Fruit fly (Drosophila melanogaster) whole organism, embryonic: ENCODE measurements around the gene red.

Experiments
- Abd-B ChIP-seq: fragments of 200-800 bp; sonication (Bioruptor generic); optimal IDR thresholded peaks from 2 replicates; lab custom pipeline; 2018; ENCODE audit warnings: missing biosample characterization, mild to moderate bottlenecking, missing genetic modification characterization, moderate library complexity
- Bdp1 ChIP-seq: fragments of 200-800 bp; sonication (Bioruptor generic); optimal IDR thresholded peaks from 3 replicates; lab custom pipeline; 2016; ENCODE audit warnings: missing biosample characterization, missing genetic modification characterization
- Bgb ChIP-seq: fragments of 200-800 bp; sonication (Bioruptor generic); IDR thresholded peaks from 2 replicates; pipeline ENCODE4 v1.3.6; 2022; ENCODE audit warnings: missing biosample characterization, missing genetic modification characterization; ENCODE audit not compliant: partially characterized antibody
- CG10267 ChIP-seq: fragments of 200-800 bp; sonication (Bioruptor generic); optimal IDR thresholded peaks from 2 replicates; lab custom pipeline; 2018; ENCODE audit warnings: missing biosample characterization, mild to moderate bottlenecking, missing genetic modification characterization, moderate library complexity
- CG11560 ChIP-seq: fragments of 200-800 bp; sonication (Bioruptor generic); IDR thresholded peaks from 3 replicates; pipeline ENCODE4 v1.3.6; 2022; ENCODE audit warnings: missing biosample characterization, missing genetic modification characterization
- CG13424 ChIP-seq: fragments of 200-800 bp; sonication (Bioruptor generic); optimal IDR thresholded peaks from 2 replicates; lab custom pipeline; 2019; ENCODE audit warnings: missing biosample characterization, mild to moderate bottlenecking, missing genetic modification characterization, moderate library complexity
- CG14014 ChIP-seq: fragments of 200-800 bp; sonication (Bioruptor generic); IDR thresholded peaks from 2 replicates; pipeline ENCODE4 v1.3.6; 2022; ENCODE audit warnings: missing biosample characterization, missing genetic modification characterization
- CG14441 ChIP-seq: fragments of 200-800 bp; sonication (Bioruptor generic); IDR thresholded peaks from 2 replicates; pipeline ENCODE4 v1.3.6; 2022; ENCODE audit warnings: missing biosample characterization, missing genetic modification characterization
- CG15601 ChIP-seq: fragments of 200-800 bp; sonication (Bioruptor generic); optimal IDR thresholded peaks from 3 replicates; lab custom pipeline; 2019; ENCODE audit warnings: missing biosample characterization, mild to moderate bottlenecking, missing genetic modification characterization, moderate library complexity
- CG1602 ChIP-seq: fragments of 200-800 bp; sonication (Bioruptor generic); optimal IDR thresholded peaks from 3 replicates; lab custom pipeline; 2016; ENCODE audit warnings: missing biosample characterization, missing genetic modification characterization
- CG16779 ChIP-seq: fragments of 200-800 bp; sonication (Bioruptor generic); IDR thresholded peaks from 2 replicates; pipeline ENCODE4 v1.3.6; 2022; ENCODE audit warnings: missing biosample characterization, missing genetic modification characterization
- CG16863 ChIP-seq: fragments of 200-800 bp; sonication (Bioruptor generic); optimal IDR thresholded peaks from 3 replicates; lab custom pipeline; 2016; ENCODE audit warnings: missing biosample characterization, missing genetic modification characterization
- CG17359 ChIP-seq: fragments of 200-800 bp; sonication (Bioruptor generic); optimal IDR thresholded peaks from 3 replicates; lab custom pipeline; 2018; ENCODE audit warnings: missing biosample characterization, mild to moderate bottlenecking, missing genetic modification characterization, moderate library complexity
- CG17802 ChIP-seq: fragments of 200-800 bp; sonication (Bioruptor generic); optimal IDR thresholded peaks from 2 replicates; lab custom pipeline; 2018; ENCODE audit warnings: missing biosample characterization, mild to moderate bottlenecking, missing genetic modification characterization, moderate library complexity
- CG1792 ChIP-seq: fragments of 200-800 bp; sonication (Bioruptor generic); optimal IDR thresholded peaks from 2 replicates; lab custom pipeline; 2016; ENCODE audit warnings: missing biosample characterization, missing genetic modification characterization
- CG2199 ChIP-seq: fragments of 200-800 bp; sonication (Bioruptor generic); IDR thresholded peaks from 3 replicates; pipeline ENCODE4 v1.3.6; 2022; ENCODE audit warnings: missing biosample characterization, missing genetic modification characterization
- CG32772 ChIP-seq: fragments of 200-800 bp; sonication (Bioruptor generic); IDR thresholded peaks from 2 replicates; pipeline ENCODE4 v1.3.6; 2022; ENCODE audit warnings: missing biosample characterization, missing genetic modification characterization
- CG34224 ChIP-seq: fragments of 200-800 bp; sonication (Bioruptor generic); IDR thresholded peaks from 3 replicates; pipeline ENCODE4 v1.3.6; 2022; ENCODE audit warnings: missing biosample characterization, missing genetic modification characterization; ENCODE audit not compliant: partially characterized antibody
- CG5180 ChIP-seq: fragments of 200-800 bp; sonication (Bioruptor generic); optimal IDR thresholded peaks from 3 replicates; lab custom pipeline; 2017; ENCODE audit warnings: missing biosample characterization, missing genetic modification characterization, mild to moderate bottlenecking, moderate library complexity, missing genetic modification reagents
- CG5245 ChIP-seq: fragments of 200-800 bp; sonication (Bioruptor generic); optimal IDR thresholded peaks from 3 replicates; lab custom pipeline; 2016; ENCODE audit warnings: missing biosample characterization, missing genetic modification characterization
- CG6175 ChIP-seq: fragments of 200-800 bp; sonication (Bioruptor generic); IDR thresholded peaks from 3 replicates; pipeline ENCODE4 v1.3.6; 2022; ENCODE audit warnings: missing biosample characterization, missing genetic modification characterization
- CG7745 ChIP-seq: fragments of 200-800 bp; sonication (Bioruptor generic); optimal IDR thresholded peaks from 2 replicates; lab custom pipeline; 2018; ENCODE audit warnings: missing biosample characterization, mild to moderate bottlenecking, missing genetic modification characterization, moderate library complexity
- CTCF ChIP-seq: fragments of 200-800 bp; sonication (Bioruptor generic); optimal IDR thresholded peaks from 2 replicates; lab custom pipeline; 2017; ENCODE audit warnings: missing biosample characterization, mild to moderate bottlenecking, missing genetic modification characterization, moderate library complexity
- Dp ChIP-seq: fragments of 200-800 bp; sonication (Bioruptor generic); optimal IDR thresholded peaks from 2 replicates; lab custom pipeline; 2018; ENCODE audit warnings: missing biosample characterization, mild to moderate bottlenecking, missing genetic modification characterization, moderate library complexity
- Eip74EF ChIP-seq, 2 experiments: fragments of 200-800 bp in 1 of 2; fragments of >200 bp in 1 of 2; sonication (Bioruptor generic) in 1 of 2; optimal IDR thresholded peaks; 2 replicates each; lab custom pipeline; 2017 to 2019; ENCODE audit warnings: missing biosample characterization in 2 of 2, missing genetic modification characterization in 2 of 2, mild to moderate bottlenecking in 1 of 2, moderate library complexity in 1 of 2
- H2.0 ChIP-seq: fragments of 200-800 bp; sonication (Bioruptor generic); IDR thresholded peaks from 2 replicates; pipeline ENCODE4 v1.3.6; 2022; ENCODE audit warnings: missing biosample characterization, missing genetic modification characterization
- Hand ChIP-seq: fragments of 200-800 bp; sonication (Bioruptor generic); optimal IDR thresholded peaks from 2 replicates; lab custom pipeline; 2017; ENCODE audit warnings: mild to moderate bottlenecking, missing biosample characterization, missing genetic modification reagents, missing genetic modification characterization
- Lim3 ChIP-seq: fragments of 200-800 bp; sonication (Bioruptor generic); IDR thresholded peaks from 2 replicates; pipeline ENCODE4 v1.3.6; 2022; ENCODE audit warnings: missing biosample characterization, missing genetic modification characterization
- Myb ChIP-seq: fragments of 200-800 bp; sonication (Bioruptor generic); optimal IDR thresholded peaks from 2 replicates; lab custom pipeline; 2016; ENCODE audit warnings: missing biosample characterization, missing genetic modification characterization
- NC2β ChIP-seq: fragments of 200-800 bp; sonication (Bioruptor generic); optimal IDR thresholded peaks from 2 replicates; lab custom pipeline; 2016; ENCODE audit warnings: missing biosample characterization, missing genetic modification characterization
- Oli ChIP-seq: fragments of 200-800 bp; sonication (Bioruptor generic); optimal IDR thresholded peaks from 2 replicates; lab custom pipeline; 2018; ENCODE audit warnings: missing biosample characterization, mild to moderate bottlenecking, missing genetic modification characterization, moderate library complexity
- Rfx ChIP-seq: fragments of 200-800 bp; sonication (Bioruptor generic); IDR thresholded peaks from 2 replicates; pipeline ENCODE4 v1.3.6; 2022; ENCODE audit warnings: missing biosample characterization, missing genetic modification characterization
- Sry-β ChIP-seq: fragments of 200-800 bp; sonication (Bioruptor generic); optimal IDR thresholded peaks from 2 replicates; lab custom pipeline; 2018; ENCODE audit warnings: missing biosample characterization, mild to moderate bottlenecking, missing genetic modification characterization, moderate library complexity
- al ChIP-seq: fragments of 200-800 bp; sonication (Bioruptor generic); IDR thresholded peaks from 2 replicates; pipeline ENCODE4 v1.3.6; 2022; ENCODE audit warnings: missing biosample characterization, missing genetic modification characterization
- btn ChIP-seq: fragments of 200-800 bp; sonication (Bioruptor generic); optimal IDR thresholded peaks from 2 replicates; lab custom pipeline; 2016; ENCODE audit warnings: missing biosample characterization, missing genetic modification characterization
- caup ChIP-seq: fragments of 200-800 bp; sonication (Bioruptor generic); optimal IDR thresholded peaks from 3 replicates; lab custom pipeline; 2017; ENCODE audit warnings: missing biosample characterization, mild to moderate bottlenecking, missing genetic modification characterization, moderate library complexity; ENCODE audit not compliant: severe bottlenecking
- dati ChIP-seq: fragments of 200-800 bp; sonication (Bioruptor generic); IDR thresholded peaks from 2 replicates; pipeline ENCODE4 v1.3.6; 2022; ENCODE audit warnings: missing biosample characterization, missing genetic modification characterization
- dmrt11E ChIP-seq: fragments of 200-800 bp; sonication (Bioruptor generic); optimal IDR thresholded peaks from 3 replicates; lab custom pipeline; 2018; ENCODE audit warnings: missing biosample characterization, mild to moderate bottlenecking, missing genetic modification characterization, moderate library complexity
- gsb-n ChIP-seq: fragments of 200-800 bp; sonication (Bioruptor generic); optimal IDR thresholded peaks from 3 replicates; lab custom pipeline; 2018; ENCODE audit warnings: missing biosample characterization, mild to moderate bottlenecking, missing genetic modification characterization
- kni ChIP-seq: fragments of 200-800 bp; sonication (Bioruptor generic); optimal IDR thresholded peaks from 3 replicates; lab custom pipeline; 2017; ENCODE audit warnings: mild to moderate bottlenecking, missing biosample characterization, missing genetic modification reagents, missing genetic modification characterization
- knrl ChIP-seq: fragments of 200-800 bp; sonication (Bioruptor generic); IDR thresholded peaks from 3 replicates; pipeline ENCODE4 v1.3.6; 2022; ENCODE audit warnings: missing biosample characterization, missing genetic modification characterization; ENCODE audit not compliant: partially characterized antibody
- nerfin-2 ChIP-seq: fragments of 200-800 bp; sonication (Bioruptor generic); IDR thresholded peaks from 2 replicates; pipeline ENCODE4 v1.3.6; 2022; ENCODE audit warnings: missing biosample characterization, missing genetic modification characterization; ENCODE audit not compliant: partially characterized antibody
- odd ChIP-seq: fragments of 200-800 bp; sonication (Bioruptor generic); optimal IDR thresholded peaks from 2 replicates; lab custom pipeline; 2017; ENCODE audit warnings: missing biosample characterization, mild to moderate bottlenecking, missing genetic modification characterization
- onecut ChIP-seq: fragments of 200-800 bp; sonication (Bioruptor generic); IDR thresholded peaks from 2 replicates; pipeline ENCODE4 v1.3.6; 2022; ENCODE audit warnings: missing biosample characterization, missing genetic modification characterization
- otp ChIP-seq: fragments of 200-800 bp; sonication (Bioruptor generic); IDR thresholded peaks from 3 replicates; pipeline ENCODE4, ENCODE4 v1.3.6; 2022; ENCODE audit warnings: missing biosample characterization, missing genetic modification characterization
- pros ChIP-seq: fragments of 200-800 bp; sonication (Bioruptor generic); optimal IDR thresholded peaks from 3 replicates; lab custom pipeline; 2019; ENCODE audit warnings: missing biosample characterization, mild to moderate bottlenecking, missing genetic modification characterization, moderate library complexity
- repo ChIP-seq: fragments of 200-800 bp; sonication (Bioruptor generic); optimal IDR thresholded peaks from 2 replicates; lab custom pipeline; 2016; ENCODE audit warnings: missing biosample characterization, missing genetic modification characterization
- run ChIP-seq: fragments of 200-800 bp; sonication (Bioruptor generic); optimal IDR thresholded peaks from 3 replicates; lab custom pipeline; 2018; ENCODE audit warnings: missing biosample characterization, mild to moderate bottlenecking, missing genetic modification characterization
- slou ChIP-seq: fragments of 200-800 bp; sonication (Bioruptor generic); optimal IDR thresholded peaks from 3 replicates; lab custom pipeline; 2016; ENCODE audit warnings: missing biosample characterization, missing genetic modification characterization
- sr ChIP-seq: fragments of 200-800 bp; sonication (Bioruptor generic); IDR thresholded peaks from 3 replicates; pipeline ENCODE4 v1.3.6; 2022; ENCODE audit warnings: missing biosample characterization, missing genetic modification characterization
- trh ChIP-seq: fragments of 200-800 bp; sonication (Bioruptor generic); optimal IDR thresholded peaks from 2 replicates; lab custom pipeline; 2016; ENCODE audit warnings: missing biosample characterization, missing genetic modification characterization
- wdn ChIP-seq: fragments of 200-800 bp; sonication (Bioruptor generic); IDR thresholded peaks from 2 replicates; pipeline ENCODE4 v1.3.6; 2022; ENCODE audit warnings: missing biosample characterization, missing genetic modification characterization

red gene

DNA sequence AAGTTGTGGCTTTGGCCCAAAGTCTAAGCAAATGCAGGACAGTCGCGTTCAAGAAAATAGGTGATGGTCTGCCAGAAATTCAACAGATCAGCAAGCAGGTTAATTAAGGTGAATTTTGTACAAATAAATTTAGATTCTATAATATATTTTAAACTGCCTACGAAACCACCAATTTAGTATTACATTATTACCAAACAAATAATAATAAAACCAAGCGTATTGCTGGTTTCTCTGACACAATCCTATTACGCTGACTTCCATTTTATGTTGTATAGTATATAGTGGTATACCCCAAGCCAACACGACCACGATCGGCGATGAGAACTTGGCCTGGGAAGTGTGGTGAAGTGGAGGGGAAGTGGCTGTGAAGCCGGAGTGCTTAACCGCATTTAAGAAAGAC is 2.6 kb downstream of the red start (continued):
- TF ChIP-seq CG5245 (GFP tag; lab: Kevin White, UChicago) (no peak), CG6175 (GFP tag; lab: Robert Waterston, UW) (no peak), CG10267 (tag; lab: Kevin White, UChicago) (no peak), Eip74EF (GFP tag; optimal IDR thresholded peaks at IDR 0.05; lab: Kevin White, UChicago) (peak in 1 of 2 experiments; percentile 22), kni (GFP tag; lab: Kevin White, UChicago) (no peak), Bgb (GFP tag; lab: Robert Waterston, UW) (no peak), nerfin-2 (GFP tag; lab: Robert Waterston, UW) (no peak), Hand (GFP tag; lab: Kevin White, UChicago) (no peak), onecut (no peak), H2.0 (GFP tag; lab: Robert Waterston, UW) (no peak), Bdp1 (GFP tag; lab: Kevin White, UChicago) (no peak), pros (GFP tag; lab: Kevin White, UChicago) (no peak), al (no peak), CG34224 (GFP tag; lab: Robert Waterston, UW) (no peak), CG1602 (GFP tag; lab: Kevin White, UChicago) (no peak), wdn (GFP tag; lab: Robert Waterston, UW) (no peak), CG14014 (GFP tag; lab: Robert Waterston, UW) (no peak), CG7745 (tag; lab: Kevin White, UChicago) (no peak), trh (GFP tag; lab: Kevin White, UChicago) (no peak), btn (no peak), Dp (GFP tag; lab: Kevin White, UChicago) (no peak), CG16779 (GFP tag; lab: Robert Waterston, UW) (no peak), NC2β (GFP tag; lab: Kevin White, UChicago) (no peak), Rfx (no peak), Abd-B (GFP tag; lab: Kevin White, UChicago) (no peak), Oli (tag; lab: Kevin White, UChicago) (no peak), repo (GFP tag; lab: Kevin White, UChicago) (no peak), Myb (GFP tag; lab: Kevin White, UChicago) (no peak), Sry-β (no peak), CG11560 (tag; lab: Robert Waterston, UW) (no peak), CG16863 (GFP tag; lab: Kevin White, UChicago) (no peak), CG14441 (GFP tag; lab: Robert Waterston, UW) (no peak), sr (GFP tag; lab: Robert Waterston, UW) (no peak), CG32772 (GFP tag; lab: Robert Waterston, UW) (no peak), odd (no peak), CG13424 (tag; lab: Kevin White, UChicago) (peak; percentile 17), gsb-n (no peak), CG1792 (no peak), CG5180 (GFP tag; lab: Kevin White, UChicago) (peak; percentile 6), knrl (GFP tag; lab: Robert Waterston, UW) (no peak), dmrt11E (tag; lab: Kevin White, UChicago) (no peak), CG17359 (tag; lab: Kevin White, UChicago) (peak; percentile 27), slou (no peak), dati (GFP tag; lab: Robert Waterston, UW) (no peak), CG2199 (no peak), CG15601 (tag; lab: Kevin White, UChicago) (no peak), CTCF (no peak), Lim3 (GFP tag; lab: Robert Waterston, UW) (no peak), caup (GFP tag; lab: Kevin White, UChicago) (no peak), CG17802 (tag; lab: Kevin White, UChicago) (no peak), otp (GFP tag; lab: Robert Waterston, UW) (no peak), run (tag; lab: Kevin White, UChicago) (no peak)
